Fruit fly (Drosophila melanogaster) whole organism: ENCODE results near the gene CG13926.

Experiments used
- EcR ChIP-seq, 2 experiments: fragments of >200 bp; optimal IDR thresholded peaks; 2 replicates each; lab custom pipeline; 2017; ENCODE audit warnings: missing biosample characterization in 2 of 2, missing genetic modification characterization in 2 of 2, missing genetic modification reagents in 2 of 2
- psq ChIP-seq: fragments of >200 bp; optimal IDR thresholded peaks from 2 replicates; lab custom pipeline; 2017
- usp ChIP-seq: fragments of >200 bp; optimal IDR thresholded peaks from 2 replicates; lab custom pipeline; 2017; ENCODE audit warnings: missing biosample characterization, missing genetic modification characterization, mixed read lengths

dm6 chr3L:1647276-1647919, 29.4 kb upstream of the CG13926 start, which contains the start of the genes CG17249 and Bro:
- TF ChIP-seq psq (lab: Kevin White, UChicago) (no peak), usp (GFP tag; lab: Kevin White, UChicago) (no peak), EcR (GFP tag; optimal IDR thresholded peaks at IDR 0.05; lab: Kevin White, UChicago) (no peak)
